Worm (Caenorhabditis elegans): ENCODE results near the gene dhhc-9.

dhhc-9 gene

DNA sequence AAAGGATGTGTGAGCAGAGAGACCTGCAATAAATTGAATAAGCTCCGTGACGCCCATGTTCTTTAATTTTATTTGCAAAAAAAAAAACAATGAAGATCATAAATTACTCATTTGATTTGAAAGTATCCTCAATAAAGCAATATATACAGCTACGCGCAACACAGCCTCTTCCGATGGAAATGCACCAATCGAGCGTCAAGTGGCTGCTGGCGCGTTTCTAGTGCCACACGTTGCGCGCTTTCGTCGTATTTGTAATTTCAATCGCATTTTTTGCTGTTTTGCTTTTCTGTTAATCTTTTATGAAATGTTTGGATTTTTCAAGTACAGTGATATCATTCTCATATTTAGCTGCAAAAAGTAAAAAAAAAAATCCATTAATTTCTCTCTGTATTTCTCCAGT lies 19.6 kb downstream of the dhhc-9 start (continued):
- TF ChIP-seq athp-1 (tag; optimal IDR thresholded peaks at IDR 0.05) (no peak), ztf-26 (tag; optimal IDR thresholded peaks at IDR 0.05) (peak; percentile 32), ekl-4 (GFP tag; IDR thresholded peaks at IDR 0.05) (no peak), hmg-1.2 (GFP tag; IDR thresholded peaks at IDR 0.05) (peak; percentile 33), ztf-18 (tag; optimal IDR thresholded peaks at IDR 0.05) (peak; percentile 91), mel-28 (tag; optimal IDR thresholded peaks at IDR 0.05; ENCODE audit: borderline replicate concordance) (no peak), aptf-2 (GFP tag; conservative IDR thresholded peaks at IDR 0.05) (no peak), lin-35 (GFP tag; optimal IDR thresholded peaks at IDR 0.05) (peak in 1 of 3 experiments; percentile 27), K11D2.4 (GFP tag; IDR thresholded peaks at IDR 0.05) (no peak), F37B4.10 (GFP tag; IDR thresholded peaks at IDR 0.05) (no peak), egrh-3 (GFP tag; IDR thresholded peaks at IDR 0.05) (no peak)

ce11 chrX:2381282-2381681 lies 20.6 kb downstream of the dhhc-9 start, which contains the start of gene F47G3.4:
Gene F47G3.4, plus strand, starts transcription at chrX:2381582.
- TF ChIP-seq lsy-27 (tag; optimal IDR thresholded peaks at IDR 0.05; ENCODE audit: borderline replicate concordance, insufficient read depth) (no peak), Y79H2A.3 (GFP tag; conservative IDR thresholded peaks at IDR 0.05) (no peak), mcd-1 (GFP tag; IDR thresholded peaks at IDR 0.05) (no peak), gei-17 (GFP tag; optimal IDR thresholded peaks at IDR 0.05) (no peak), madf-3 (GFP tag; IDR thresholded peaks at IDR 0.05) (no peak)

DNA sequence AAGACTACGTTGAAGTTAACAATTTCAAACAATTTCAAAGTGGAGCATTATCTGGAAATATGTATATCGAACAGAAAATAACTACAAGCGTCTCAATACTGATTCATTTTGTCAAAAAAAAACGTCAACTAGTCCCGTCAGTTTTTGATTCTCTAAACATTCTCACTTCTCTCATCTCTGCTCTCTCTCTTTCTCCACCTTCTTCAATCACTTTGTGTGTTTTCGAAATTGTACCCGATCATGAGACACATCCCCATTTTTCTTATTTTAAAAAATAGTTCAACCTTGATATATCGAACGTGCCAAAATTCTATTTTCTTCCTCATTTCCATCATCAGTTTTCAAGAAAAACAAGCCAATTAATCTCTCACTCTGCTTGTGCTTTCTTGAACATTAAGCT lies 21.0 kb downstream of the dhhc-9 start:
- no peak for TF ChIP-seq rcor-1 (GFP tag; IDR thresholded peaks at IDR 0.05)

- TF ChIP-seq F37B4.10 (GFP tag; IDR thresholded peaks at IDR 0.05) (no peak), T26A5.8 (tag; optimal IDR thresholded peaks at IDR 0.05) (no peak), ccch-3 (GFP tag; optimal IDR thresholded peaks at IDR 0.05) (no peak), zim-3 (tag; optimal IDR thresholded peaks at IDR 0.05) (no peak), B0336.3 (GFP tag; IDR thresholded peaks at IDR 0.05) (no peak), cebp-2 (GFP tag; IDR thresholded peaks at IDR 0.05) (no peak), mel-28 (tag; optimal IDR thresholded peaks at IDR 0.05; ENCODE audit: borderline replicate concordance) (no peak), Y53F4B.3 (GFP tag; IDR thresholded peaks at IDR 0.05) (no peak), F22D6.2 (tag; optimal IDR thresholded peaks at IDR 0.05) (no peak), unc-62 (GFP tag; optimal IDR thresholded peaks at IDR 0.05) (no peak), gei-17 (GFP tag; optimal IDR thresholded peaks at IDR 0.05) (no peak), athp-1 (tag; optimal IDR thresholded peaks at IDR 0.05) (no peak), T07F8.4 (tag; optimal IDR thresholded peaks at IDR 0.05) (no peak), nhr-27 (tag; optimal IDR thresholded peaks at IDR 0.05) (no peak), ama-1 (optimal IDR thresholded peaks at IDR 0.05) (no peak), ama-1 (GFP tag; optimal IDR thresholded peaks at IDR 0.05) (no peak), rpc-1 (optimal IDR thresholded peaks at IDR 0.05) (no peak), rpc-1 (tag; optimal IDR thresholded peaks at IDR 0.05) (no peak), lir-1 (GFP tag; conservative IDR thresholded peaks at IDR 0.05) (no peak), hlh-26 (GFP tag; conservative IDR thresholded peaks at IDR 0.05) (no peak), C06A6.2 (GFP tag; conservative IDR thresholded peaks at IDR 0.05) (no peak), dpff-1 (tag; optimal IDR thresholded peaks at IDR 0.05) (no peak)
Measured at ce11 chrX:2375300-2376035, 26.4 kb downstream of the dhhc-9 start, which contains the start of gene F47G3.3. Gene F47G3.3, plus strand, starts transcription at chrX:2375985.

Measured in whole organism, young adult.